Worm (Caenorhabditis elegans) whole organism, L2 larva: ENCODE results near the gene nhr-282.

ENCODE experiments used
- R02D3.7 ChIP-seq: fragments of 150-350 bp; optimal IDR thresholded peaks from 2 replicates; lab custom pipeline; 2014; ENCODE audit warnings: missing biosample characterization, missing genetic modification characterization
- Y55F3AM.14 ChIP-seq: fragments of 200-800 bp; sonication (Bioruptor generic); optimal IDR thresholded peaks from 2 replicates; lab custom pipeline; 2018; ENCODE audit warnings: mild to moderate bottlenecking, missing genetic modification characterization, missing compliant biosample characterization
- ZK546.5 ChIP-seq: sonication (generic microtip); optimal IDR thresholded peaks from 2 replicates; lab custom pipeline; 2017; ENCODE audit warnings: missing biosample characterization, missing genetic modification characterization
- ama-1 ChIP-seq: fragments of 150-350 bp; optimal IDR thresholded peaks from 2 replicates; lab custom pipeline; 2018; ENCODE audit warnings: inconsistent platforms
- blmp-1 ChIP-seq: sonication (generic microtip); optimal IDR thresholded peaks from 2 replicates; lab custom pipeline; 2017; ENCODE audit warnings: missing genetic modification characterization, mild to moderate bottlenecking, missing compliant biosample characterization, antibody characterized with exemption, moderate library complexity; ENCODE audit not compliant: insufficient read depth
- ceh-82 ChIP-seq: fragments of 150-350 bp; optimal IDR thresholded peaks from 2 replicates; lab custom pipeline; 2014; ENCODE audit warnings: missing biosample characterization, missing genetic modification characterization
- crh-2 ChIP-seq: sonication (generic microtip); optimal IDR thresholded peaks from 2 replicates; lab custom pipeline; 2017; ENCODE audit warnings: missing biosample characterization, missing genetic modification characterization
- dmd-4 ChIP-seq: sonication (generic microtip); optimal IDR thresholded peaks from 2 replicates; lab custom pipeline; 2017; ENCODE audit warnings: missing biosample characterization, missing genetic modification characterization
- elt-1 ChIP-seq: fragments of 150-350 bp; optimal IDR thresholded peaks from 2 replicates; lab custom pipeline; 2014; ENCODE audit warnings: missing biosample characterization, missing genetic modification characterization
- elt-3 ChIP-seq: sonication (generic microtip); optimal IDR thresholded peaks from 2 replicates; lab custom pipeline; 2017; ENCODE audit warnings: missing biosample characterization, missing genetic modification characterization
- fos-1 ChIP-seq: fragments of 150-350 bp; optimal IDR thresholded peaks from 2 replicates; lab custom pipeline; 2014; ENCODE audit warnings: missing biosample characterization, missing genetic modification characterization
- gmeb-1 ChIP-seq: fragments of 150-350 bp; optimal IDR thresholded peaks from 2 replicates; lab custom pipeline; 2014; ENCODE audit warnings: missing biosample characterization, missing genetic modification characterization
- lin-11 ChIP-seq: fragments of 150-350 bp; sonication (generic microtip); optimal IDR thresholded peaks from 2 replicates; lab custom pipeline; 2014; ENCODE audit warnings: missing biosample characterization, missing genetic modification characterization, inconsistent platforms, mixed read lengths
- lsy-2 ChIP-seq, 2 experiments: fragments of 150-350 bp in 1 of 2; sonication (generic microtip) in 1 of 2; optimal IDR thresholded peaks; 2 replicates each; lab custom pipeline; 2014 to 2017; ENCODE audit warnings: missing biosample characterization in 2 of 2, missing genetic modification characterization in 2 of 2
- mab-5 ChIP-seq: fragments of 150-350 bp; optimal IDR thresholded peaks from 2 replicates; lab custom pipeline; 2014; ENCODE audit warnings: missing biosample characterization, missing genetic modification characterization
- mdl-1 ChIP-seq, 2 experiments: fragments of 150-350 bp in 1 of 2; sonication (generic microtip) in 1 of 2; optimal IDR thresholded peaks; 2 replicates each; lab custom pipeline; 2017; ENCODE audit warnings: missing biosample characterization in 2 of 2, missing genetic modification characterization in 2 of 2
- nhr-11 ChIP-seq: fragments of 150-350 bp; optimal IDR thresholded peaks from 2 replicates; lab custom pipeline; 2014; ENCODE audit warnings: missing biosample characterization, missing genetic modification characterization
- nhr-12 ChIP-seq: fragments of 150-350 bp; optimal IDR thresholded peaks from 2 replicates; lab custom pipeline; 2014; ENCODE audit warnings: missing biosample characterization, missing genetic modification characterization
- nhr-129 ChIP-seq: fragments of 150-350 bp; optimal IDR thresholded peaks from 2 replicates; lab custom pipeline; 2014; ENCODE audit warnings: missing biosample characterization, missing genetic modification characterization
- nhr-21 ChIP-seq: fragments of 150-350 bp; optimal IDR thresholded peaks from 2 replicates; lab custom pipeline; 2014; ENCODE audit warnings: missing biosample characterization, missing genetic modification characterization
- nhr-23 ChIP-seq: fragments of 150-350 bp; optimal IDR thresholded peaks from 2 replicates; lab custom pipeline; 2014; ENCODE audit warnings: missing biosample characterization, missing genetic modification reagents, missing genetic modification characterization
- nhr-237 ChIP-seq: fragments of 150-350 bp; optimal IDR thresholded peaks from 2 replicates; lab custom pipeline; 2014; ENCODE audit warnings: missing biosample characterization, missing genetic modification characterization
- nhr-25 ChIP-seq: fragments of 150-350 bp; sonication (generic microtip); optimal IDR thresholded peaks from 3 replicates; lab custom pipeline; 2014; ENCODE audit warnings: missing biosample characterization, missing genetic modification characterization
- nhr-6 ChIP-seq: fragments of 150-350 bp; optimal IDR thresholded peaks from 2 replicates; lab custom pipeline; 2014; ENCODE audit warnings: missing biosample characterization, missing genetic modification characterization
- nhr-77 ChIP-seq: fragments of 150-350 bp; optimal IDR thresholded peaks from 2 replicates; lab custom pipeline; 2014; ENCODE audit warnings: missing biosample characterization, missing genetic modification characterization
- peb-1 ChIP-seq: fragments of 150-350 bp; optimal IDR thresholded peaks from 2 replicates; lab custom pipeline; 2014; ENCODE audit warnings: missing biosample characterization, missing genetic modification characterization
- sem-4 ChIP-seq: fragments of 150-350 bp; optimal IDR thresholded peaks from 2 replicates; lab custom pipeline; 2014; ENCODE audit warnings: missing biosample characterization, missing genetic modification reagents, missing genetic modification characterization
- sma-3 ChIP-seq: sonication (generic microtip); optimal IDR thresholded peaks from 2 replicates; lab custom pipeline; 2016; ENCODE audit warnings: missing genetic modification reagents, missing genetic modification characterization, missing compliant biosample characterization
- sma-9 ChIP-seq, 2 experiments: fragments of 150-350 bp in 1 of 2; sonication (generic microtip) in 1 of 2; optimal IDR thresholded peaks; 2 replicates each; lab custom pipeline; 2014 to 2016; ENCODE audit warnings: missing genetic modification characterization in 2 of 2, mild to moderate bottlenecking in 1 of 2, missing biosample characterization in 1 of 2, missing compliant biosample characterization in 1 of 2, missing genetic modification reagents in 1 of 2, moderate library complexity in 1 of 2
- snpc-4 ChIP-seq: fragments of 150-350 bp; optimal IDR thresholded peaks from 2 replicates; lab custom pipeline; 2014; ENCODE audit warnings: missing biosample characterization, missing genetic modification characterization
- unc-39 ChIP-seq: fragments of 150-350 bp; optimal IDR thresholded peaks from 2 replicates; lab custom pipeline; 2014; ENCODE audit warnings: missing biosample characterization, missing genetic modification characterization
- zag-1 ChIP-seq: fragments of 150-350 bp; optimal IDR thresholded peaks from 2 replicates; lab custom pipeline; 2014; ENCODE audit warnings: missing biosample characterization, missing genetic modification characterization
- ztf-1 ChIP-seq: fragments of 200-800 bp; sonication (Bioruptor generic); conservative IDR thresholded peaks from 2 replicates; pipeline ENCODE4 v1.3.6; 2022; ENCODE audit warnings: missing genetic modification characterization, missing compliant biosample characterization
- ztf-11 ChIP-seq: sonication (generic microtip); optimal IDR thresholded peaks from 2 replicates; lab custom pipeline; 2017; ENCODE audit warnings: missing biosample characterization, missing genetic modification characterization
- ztf-4 ChIP-seq: fragments of 150-350 bp; optimal IDR thresholded peaks from 2 replicates; lab custom pipeline; 2014; ENCODE audit warnings: missing biosample characterization, missing genetic modification characterization

Gene nhr-282

ce11 chrV:15779128-15779729 lies 32.9 kb upstream of the nhr-282 start, which contains the start of the genes nhr-285 and irld-52:
TSS of gene nhr-285 (minus strand) at chrV:15779228.
TSS of gene irld-52 (plus strand) at chrV:15779679.
- no peak for TF ChIP-seq crh-2 (tag; lab: Kevin White, UChicago)
- TF ChIP-seq nhr-12: no peak
- TF ChIP-seq blmp-1 (tag; lab: Kevin White, UChicago): no peak
- TF ChIP-seq mab-5 (tag; lab: Kevin White, UChicago): no peak
- no peak for TF ChIP-seq nhr-77 (tag; lab: Kevin White, UChicago)
- TF ChIP-seq R02D3.7: no peak
- TF ChIP-seq ceh-82: no peak
- TF ChIP-seq fos-1 (tag; lab: Kevin White, UChicago): no peak
- TF ChIP-seq ztf-11 (tag; lab: Kevin White, UChicago): no peak
- no peak for TF ChIP-seq gmeb-1 (tag; lab: Kevin White, UChicago)
- TF ChIP-seq nhr-6 (tag; lab: Kevin White, UChicago): no peak
- TF ChIP-seq, all 48 proteins: peak for 0

ce11 chrV:15781086-15781485 lies 31.0 kb upstream of the nhr-282 start, which contains the start of gene T26E4.2:
TSS of gene T26E4.2 (plus strand) at chrV:15781386.
- TF ChIP-seq elt-3 (tag; lab: Kevin White, UChicago) (no peak), zag-1 (tag; lab: Kevin White, UChicago) (no peak), unc-39 (no peak), gmeb-1 (tag; lab: Kevin White, UChicago) (no peak), nhr-23 (no peak), dmd-4 (tag; lab: Kevin White, UChicago) (no peak), peb-1 (tag; lab: Kevin White, UChicago) (no peak), ztf-1 (GFP tag; lab: Robert Waterston, UW) (no peak), Y55F3AM.14 (GFP tag; lab: Kevin White, UChicago) (no peak), elt-1 (tag; lab: Kevin White, UChicago) (no peak)

ce11 chrV:15782494-15782893 lies 29.6 kb upstream of the nhr-282 start, which contains the start of gene T26E4.3:
TSS of gene T26E4.3 (plus strand) at chrV:15782794.
- TF ChIP-seq mdl-1 (tag; optimal IDR thresholded peaks at IDR 0.05; lab: Kevin White, UChicago) (no peak), nhr-11 (tag; lab: Kevin White, UChicago) (no peak)

DNA sequence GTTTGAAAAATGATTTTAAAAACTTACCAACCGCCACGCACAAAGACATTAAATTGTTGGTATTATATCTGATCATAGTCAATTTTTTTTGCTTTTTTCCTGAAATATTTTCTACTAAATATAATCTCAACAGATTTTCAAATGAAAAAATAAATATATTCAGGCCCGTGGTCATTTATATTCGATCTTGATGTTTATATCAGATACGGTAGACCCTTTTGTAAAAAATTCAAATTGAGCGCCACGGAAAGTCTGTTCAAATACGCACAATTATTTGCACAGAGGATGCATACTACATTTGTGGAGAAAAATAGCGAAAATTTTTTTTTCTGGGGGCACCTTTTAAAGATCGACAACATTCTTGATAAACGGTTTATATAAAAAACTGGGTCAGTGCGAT lies 19.7 kb upstream of the nhr-282 start, which contains the start of gene T26E4.4:
Gene T26E4.4 (minus strand): TSS at position 101 of the 400 bp plus-strand sequence.
- TF ChIP-seq ama-1 (lab: Kevin White, UChicago) (no peak), snpc-4 (tag; lab: Kevin White, UChicago) (no peak), mdl-1 (tag; optimal IDR thresholded peaks at IDR 0.05; lab: Kevin White, UChicago) (no peak), elt-3 (tag; lab: Kevin White, UChicago) (no peak), ZK546.5 (no peak), sem-4 (no peak), nhr-237 (tag; lab: Kevin White, UChicago) (no peak), ztf-4 (tag; lab: Kevin White, UChicago) (no peak), sma-3 (no peak), lsy-2 (tag; optimal IDR thresholded peaks at IDR 0.05; lab: Kevin White, UChicago) (no peak), fos-1 (tag; lab: Kevin White, UChicago) (no peak), blmp-1 (tag; lab: Kevin White, UChicago) (no peak), nhr-25 (tag; lab: Kevin White, UChicago) (no peak), ceh-82 (no peak), R02D3.7 (no peak), nhr-21 (tag; lab: Kevin White, UChicago) (no peak), lin-11 (tag; lab: Kevin White, UChicago) (no peak), crh-2 (tag; lab: Kevin White, UChicago) (no peak), nhr-129 (tag; lab: Kevin White, UChicago) (no peak), sma-9 (GFP tag; optimal IDR thresholded peaks at IDR 0.05; lab: Kevin White, UChicago) (no peak), sma-9 (tag; optimal IDR thresholded peaks at IDR 0.05; lab: Kevin White, UChicago) (no peak)
